Worm (Caenorhabditis elegans) whole organism, L4 larva: Measurements from ENCODE around the gene mrps-28.

Source experiments
- F49E8.2 ChIP-seq: sonication (generic microtip); optimal IDR thresholded peaks from 2 replicates; lab custom pipeline; 2016; ENCODE audit warnings: missing compliant biosample characterization, mild to moderate bottlenecking, missing genetic modification characterization, borderline replicate concordance
- ama-1 ChIP-seq: fragments of 150-350 bp; optimal IDR thresholded peaks from 2 replicates; lab custom pipeline; 2014; ENCODE audit warnings: inconsistent platforms, mixed read lengths
- gei-8 ChIP-seq: fragments of 200-800 bp; sonication (Bioruptor generic); optimal IDR thresholded peaks from 2 replicates; lab custom pipeline; 2018; ENCODE audit warnings: mild to moderate bottlenecking, missing genetic modification characterization, missing compliant biosample characterization

- TF ChIP-seq gei-8 (no peak), ama-1 (lab: Kevin White, UChicago) (no peak), F49E8.2 (tag; lab: Kevin White, UChicago) (no peak)
These were observed 23.9 kb upstream of the mrps-28 start for ce11 chrV:19620098-19620497.
